Worm (Caenorhabditis elegans) whole organism, mixed stage, embryonic: Measurements from ENCODE around the gene nspg-4.

Experiments
- ceh-83 ChIP-seq: fragments of 200-800 bp; sonication (Bioruptor generic); optimal IDR thresholded peaks from 2 replicates; lab custom pipeline; 2018; ENCODE audit warnings: mild to moderate bottlenecking, missing genetic modification characterization, missing compliant biosample characterization
- nhr-28 ChIP-seq: fragments of 150-350 bp; optimal IDR thresholded peaks from 2 replicates; lab custom pipeline; 2014; ENCODE audit warnings: missing biosample characterization, missing genetic modification characterization
- zip-8 ChIP-seq: fragments of 150-350 bp; optimal IDR thresholded peaks from 2 replicates; lab custom pipeline; 2014; ENCODE audit warnings: missing biosample characterization, missing genetic modification characterization

- TF ChIP-seq ceh-83, result no peak
- no peak for TF ChIP-seq nhr-28 (tag; lab: Kevin White, UChicago)
- no peak for TF ChIP-seq zip-8 (tag; lab: Kevin White, UChicago)
Measured at ce11 chrX:3368659-3369058, 18.5 kb upstream of the nspg-4 start, which contains the start of gene ZK563.2.
